ENCODE assay signal across 1 worm cellular context in the genomic region with DNA sequence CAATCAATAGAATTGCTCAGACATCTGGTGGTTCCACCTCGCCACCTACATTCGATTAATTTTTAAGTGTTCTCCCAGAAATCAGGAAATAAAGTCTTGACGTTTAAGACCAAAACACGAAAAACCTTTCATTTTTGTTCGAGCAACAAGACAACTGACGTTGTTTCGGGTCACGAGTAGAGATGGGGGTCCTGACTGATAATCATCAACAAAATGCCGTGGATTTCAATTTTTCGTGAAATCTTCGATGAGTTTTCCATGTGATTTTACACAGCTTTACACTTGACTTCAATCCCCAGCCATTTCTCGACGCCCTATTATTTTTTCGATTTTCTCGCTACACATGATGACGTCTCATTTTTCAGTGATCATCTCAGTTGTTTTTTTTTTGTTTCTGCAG.
TF ChIP-seq lines count a peak whose summit lies in the region.

No protein-coding gene starts in this region.

TF ChIP-seq in whole organism, L1 larva, 84 proteins besides CTCF, POLR2A, EP300 and RAD21 (continued from another document):
- TF ChIP-seq snu-23 (GFP tag; optimal IDR thresholded peaks at IDR 0.05; lab: Kevin White, UChicago): peak; percentile 59
- TF ChIP-seq pqm-1 (tag; optimal IDR thresholded peaks at IDR 0.05; lab: Kevin White, UChicago): no peak
- TF ChIP-seq zip-4 (GFP tag; optimal IDR thresholded peaks at IDR 0.05; lab: Kevin White, UChicago): no peak
- no peak for TF ChIP-seq nhr-77 (tag; optimal IDR thresholded peaks at IDR 0.05; lab: Kevin White, UChicago)
- no peak for TF ChIP-seq F16B12.6 (tag; optimal IDR thresholded peaks at IDR 0.05; lab: Kevin White, UChicago)
- TF ChIP-seq fos-1 (tag; optimal IDR thresholded peaks at IDR 0.05; lab: Kevin White, UChicago): no peak
- TF ChIP-seq lin-15B (tag; optimal IDR thresholded peaks at IDR 0.05; lab: Kevin White, UChicago): no peak
- no peak for TF ChIP-seq lin-39 (tag; optimal IDR thresholded peaks at IDR 0.05; lab: Kevin White, UChicago)
- peak; percentile 9 for TF ChIP-seq nhr-47 (tag; optimal IDR thresholded peaks at IDR 0.05; lab: Kevin White, UChicago)
- no peak for TF ChIP-seq C04F5.9 (tag; optimal IDR thresholded peaks at IDR 0.05; lab: Kevin White, UChicago)
- TF ChIP-seq efl-3 (GFP tag; optimal IDR thresholded peaks at IDR 0.05; lab: Kevin White, UChicago): no peak
- no peak for TF ChIP-seq sup-37 (GFP tag; optimal IDR thresholded peaks at IDR 0.05; lab: Kevin White, UChicago)
- no peak for TF ChIP-seq dpl-1 (GFP tag; optimal IDR thresholded peaks at IDR 0.05; lab: Kevin White, UChicago)
- no peak for TF ChIP-seq nhr-90 (tag; optimal IDR thresholded peaks at IDR 0.05; lab: Kevin White, UChicago; ENCODE audit: poor library complexity)
- no peak for TF ChIP-seq sptf-1 (tag; optimal IDR thresholded peaks at IDR 0.05; lab: Kevin White, UChicago)
- TF ChIP-seq unc-98 (GFP tag; IDR thresholded peaks at IDR 0.05; lab: Robert Waterston, UW): no peak
- no peak for TF ChIP-seq ets-5 (GFP tag; IDR thresholded peaks at IDR 0.05; lab: Robert Waterston, UW)
- no peak for TF ChIP-seq vab-15 (tag; optimal IDR thresholded peaks at IDR 0.05; lab: Kevin White, UChicago)
- TF ChIP-seq lin-13 (GFP tag; optimal IDR thresholded peaks at IDR 0.05; lab: Kevin White, UChicago): no peak
- no peak for TF ChIP-seq hpl-2 (GFP tag; optimal IDR thresholded peaks at IDR 0.05; lab: Kevin White, UChicago)
- no peak for TF ChIP-seq ceh-8 (GFP tag; optimal IDR thresholded peaks at IDR 0.05; lab: Kevin White, UChicago)
- peak; percentile 8 for TF ChIP-seq swsn-7 (tag; optimal IDR thresholded peaks at IDR 0.05; lab: Kevin White, UChicago)
- TF ChIP-seq dsc-1 (tag; optimal IDR thresholded peaks at IDR 0.05; lab: Kevin White, UChicago): no peak
- TF ChIP-seq ceh-88 (GFP tag; IDR thresholded peaks at IDR 0.05; lab: Robert Waterston, UW): no peak
- peak in 1 of 2 experiments; percentile 45 for TF ChIP-seq efl-1 (optimal IDR thresholded peaks at IDR 0.05; lab: Kevin White, UChicago)
- TF ChIP-seq efl-1 (GFP tag; optimal IDR thresholded peaks at IDR 0.05 in 1 of 2; lab: Kevin White, UChicago): peak in 1 of 2 experiments; percentile 58
- no peak for TF ChIP-seq alr-1 (tag; optimal IDR thresholded peaks at IDR 0.05; lab: Kevin White, UChicago; ENCODE audit: borderline replicate concordance)
- no peak for TF ChIP-seq nhr-85 (tag; lab: Kevin White, UChicago)
- peak; percentile 20 for TF ChIP-seq xbp-1 (tag; optimal IDR thresholded peaks at IDR 0.05; lab: Kevin White, UChicago)
- no peak for TF ChIP-seq elt-2 (tag; optimal IDR thresholded peaks at IDR 0.05; lab: Kevin White, UChicago)
- no peak for TF ChIP-seq aly-2 (tag; optimal IDR thresholded peaks at IDR 0.05; lab: Kevin White, UChicago)
- TF ChIP-seq ceh-82 (tag; optimal IDR thresholded peaks at IDR 0.05; lab: Kevin White, UChicago): no peak
- no peak for TF ChIP-seq nhr-28 (tag; optimal IDR thresholded peaks at IDR 0.05; lab: Kevin White, UChicago)
- TF ChIP-seq nhr-12 (tag; optimal IDR thresholded peaks at IDR 0.05; lab: Kevin White, UChicago): no peak
- no peak for TF ChIP-seq sox-4 (tag; optimal IDR thresholded peaks at IDR 0.05; lab: Kevin White, UChicago)
- no peak for TF ChIP-seq fkh-4 (tag; optimal IDR thresholded peaks at IDR 0.05; lab: Kevin White, UChicago; ENCODE audit: borderline replicate concordance)
- no peak for TF ChIP-seq tbx-2 (tag; optimal IDR thresholded peaks at IDR 0.05; lab: Kevin White, UChicago)
- no peak for TF ChIP-seq unc-30 (tag; optimal IDR thresholded peaks at IDR 0.05; lab: Kevin White, UChicago)
- TF ChIP-seq lin-14 (GFP tag; optimal IDR thresholded peaks at IDR 0.05; lab: Kevin White, UChicago): peak; percentile 66
- TF ChIP-seq nhr-19 (GFP tag; conservative IDR thresholded peaks at IDR 0.05; lab: Robert Waterston, UW): peak; percentile 72
- TF ChIP-seq C16A3.4 (tag; optimal IDR thresholded peaks at IDR 0.05; lab: Kevin White, UChicago): no peak
- peak; percentile 95 for TF ChIP-seq nhr-71 (tag; optimal IDR thresholded peaks at IDR 0.05; lab: Kevin White, UChicago)
- TF ChIP-seq C34B4.2 (tag; optimal IDR thresholded peaks at IDR 0.05; lab: Kevin White, UChicago): no peak
- peak; percentile 48 for TF ChIP-seq fkh-8 (tag; optimal IDR thresholded peaks at IDR 0.05; lab: Kevin White, UChicago)
- no peak for TF ChIP-seq ceh-63 (GFP tag; optimal IDR thresholded peaks at IDR 0.05; lab: Kevin White, UChicago)
- TF ChIP-seq unc-130 (tag; optimal IDR thresholded peaks at IDR 0.05; lab: Kevin White, UChicago): peak; percentile 80
TF ChIP-seq in whole organism, L1 larva: peak in this region for 14.
